Worm (Caenorhabditis elegans) whole organism, young adult: Measurements from ENCODE around the gene pitr-3.

Experiments used
- F49E8.2 ChIP-seq: sonication (generic microtip); optimal IDR thresholded peaks from 3 replicates; lab custom pipeline; 2017; ENCODE audit warnings: missing genetic modification characterization, mild to moderate bottlenecking, missing compliant biosample characterization, antibody characterized with exemption, moderate library complexity; ENCODE audit not compliant: insufficient read depth
- Y53F4B.3 ChIP-seq: fragments of 200-800 bp; sonication (Bioruptor generic); IDR thresholded peaks from 2 replicates; pipeline ENCODE4 v1.3.6; 2022; ENCODE audit warnings: missing genetic modification reagents, missing genetic modification characterization, missing compliant biosample characterization
- atf-7 ChIP-seq: sonication (generic microtip); optimal IDR thresholded peaks from 2 replicates; lab custom pipeline; 2017; ENCODE audit warnings: mild to moderate bottlenecking, missing genetic modification characterization, missing compliant biosample characterization
- athp-1 ChIP-seq: sonication (generic microtip); optimal IDR thresholded peaks from 2 replicates; lab custom pipeline; 2017; ENCODE audit warnings: mild to moderate bottlenecking, missing genetic modification characterization, missing compliant biosample characterization
- efl-1 ChIP-seq: fragments of 150-350 bp; optimal IDR thresholded peaks from 2 replicates; lab custom pipeline; 2014; ENCODE audit warnings: missing biosample characterization, missing genetic modification reagents, missing genetic modification characterization
- egrh-3 ChIP-seq: fragments of 200-800 bp; sonication (Bioruptor generic); IDR thresholded peaks from 2 replicates; pipeline ENCODE4 v1.3.6; 2022; ENCODE audit warnings: missing genetic modification reagents, missing genetic modification characterization, missing compliant biosample characterization
- hmg-1.2 ChIP-seq: fragments of 200-800 bp; sonication (Bioruptor generic); IDR thresholded peaks from 2 replicates; pipeline ENCODE4 v1.3.6; 2022; ENCODE audit warnings: missing genetic modification reagents, missing genetic modification characterization, missing compliant biosample characterization
- let-526 ChIP-seq: fragments of 200-800 bp; sonication (Bioruptor generic); IDR thresholded peaks from 2 replicates; pipeline ENCODE4 v1.3.6; 2022; ENCODE audit warnings: missing genetic modification reagents, missing genetic modification characterization, missing compliant biosample characterization
- lsl-1 ChIP-seq: fragments of 200-800 bp; sonication (Bioruptor generic); optimal IDR thresholded peaks from 2 replicates; lab custom pipeline; 2018; ENCODE audit warnings: mild to moderate bottlenecking, missing genetic modification characterization, moderate library complexity, missing compliant biosample characterization
- pbrm-1 ChIP-seq: fragments of 200-800 bp; sonication (Bioruptor generic); IDR thresholded peaks from 2 replicates; pipeline ENCODE4 v1.3.6; 2022; ENCODE audit warnings: missing genetic modification reagents, missing genetic modification characterization, missing compliant biosample characterization
- rpc-1 ChIP-seq, 2 experiments: fragments of 150-350 bp in 1 of 2; sonication (generic microtip) in 1 of 2; optimal IDR thresholded peaks; 2 replicates each; lab custom pipeline; 2014 to 2018; ENCODE audit warnings: missing biosample characterization in 1 of 2, missing genetic modification characterization in 1 of 2, missing genetic modification reagents in 1 of 2, missing genotype in 1 of 2
- somi-1 ChIP-seq: fragments of 200-800 bp; sonication (Bioruptor generic); optimal IDR thresholded peaks from 2 replicates; lab custom pipeline; 2018; ENCODE audit warnings: mild to moderate bottlenecking, missing genetic modification characterization, missing compliant biosample characterization
- unc-62 ChIP-seq: fragments of 150-350 bp; optimal IDR thresholded peaks from 2 replicates; lab custom pipeline; 2014; ENCODE audit warnings: missing biosample characterization, missing genetic modification reagents, missing genetic modification characterization

ce11 chrV:9101062-9101461 lies 40.1 kb downstream of the pitr-3 start, which contains the start of gene frpr-6:
- no peak for TF ChIP-seq pbrm-1
- TF ChIP-seq F49E8.2 (tag; lab: Kevin White, UChicago): no peak
- no peak for TF ChIP-seq hmg-1.2
- no peak for TF ChIP-seq unc-62 (GFP tag; lab: Kevin White, UChicago)
- no peak for TF ChIP-seq somi-1 (GFP tag; lab: Kevin White, UChicago)
- no peak for TF ChIP-seq atf-7 (tag; lab: Kevin White, UChicago)
- TF ChIP-seq lsl-1 (GFP tag; lab: Kevin White, UChicago): no peak
- TF ChIP-seq athp-1 (tag; lab: Kevin White, UChicago): no peak
- TF ChIP-seq efl-1 (GFP tag; lab: Kevin White, UChicago): no peak
- no peak for TF ChIP-seq Y53F4B.3 (GFP tag; lab: Robert Waterston, UW)
- no peak for TF ChIP-seq let-526
- TF ChIP-seq rpc-1 (optimal IDR thresholded peaks at IDR 0.05; lab: Kevin White, UChicago): no peak
- TF ChIP-seq rpc-1 (tag; optimal IDR thresholded peaks at IDR 0.05; lab: Kevin White, UChicago): no peak
- no peak for TF ChIP-seq egrh-3 (GFP tag; lab: Robert Waterston, UW)
